Worm (Caenorhabditis elegans): Measurements from ENCODE around the gene F09A5.2.
A peak's percentile ranks its signal among the peaks of the same experiment; 100 is the strongest.

The F09A5.2 gene

ce11 chrX:13171206-13171605 is 36.3 kb downstream of the F09A5.2 start (continued):
- TF ChIP-seq mef-2 (tag; optimal IDR thresholded peaks at IDR 0.05) (no peak), fkh-4 (tag; optimal IDR thresholded peaks at IDR 0.05; ENCODE audit: borderline replicate concordance) (no peak), lin-39 (tag; optimal IDR thresholded peaks at IDR 0.05) (no peak), nhr-12 (tag; optimal IDR thresholded peaks at IDR 0.05) (no peak), fkh-8 (tag; optimal IDR thresholded peaks at IDR 0.05) (peak; percentile 61), Y116A8C.19 (tag; optimal IDR thresholded peaks at IDR 0.05; ENCODE audit: borderline replicate concordance) (no peak), grh-1 (GFP tag; IDR thresholded peaks at IDR 0.05) (no peak), unc-86 (tag; optimal IDR thresholded peaks at IDR 0.05) (peak; percentile 63), ceh-8 (GFP tag; optimal IDR thresholded peaks at IDR 0.05) (no peak), alr-1 (tag; optimal IDR thresholded peaks at IDR 0.05; ENCODE audit: borderline replicate concordance) (no peak), jun-1 (tag; optimal IDR thresholded peaks at IDR 0.05) (no peak), egl-13 (tag; optimal IDR thresholded peaks at IDR 0.05) (peak; percentile 12), efl-1 (optimal IDR thresholded peaks at IDR 0.05) (no peak), efl-1 (GFP tag; optimal IDR thresholded peaks at IDR 0.05 in 1 of 2) (no peak), efl-3 (GFP tag; optimal IDR thresholded peaks at IDR 0.05) (no peak), sup-37 (GFP tag; optimal IDR thresholded peaks at IDR 0.05) (no peak), F16B12.6 (tag; optimal IDR thresholded peaks at IDR 0.05) (no peak), egl-27 (tag; optimal IDR thresholded peaks at IDR 0.05) (no peak), lin-15B (tag; optimal IDR thresholded peaks at IDR 0.05) (no peak), ztf-4 (tag; optimal IDR thresholded peaks at IDR 0.05) (no peak), ceh-82 (tag; optimal IDR thresholded peaks at IDR 0.05) (peak in 1 of 3 experiments; percentile 45), ceh-63 (GFP tag; optimal IDR thresholded peaks at IDR 0.05) (no peak), skn-1 (tag; optimal IDR thresholded peaks at IDR 0.05) (no peak), zip-4 (GFP tag; optimal IDR thresholded peaks at IDR 0.05) (no peak), unc-62 (GFP tag; optimal IDR thresholded peaks at IDR 0.05) (no peak), rnt-1 (tag; optimal IDR thresholded peaks at IDR 0.05) (no peak), hpl-2 (GFP tag; optimal IDR thresholded peaks at IDR 0.05) (no peak), zag-1 (tag; optimal IDR thresholded peaks at IDR 0.05) (no peak), isw-1 (GFP tag; IDR thresholded peaks at IDR 0.05) (no peak), blmp-1 (tag; optimal IDR thresholded peaks at IDR 0.05) (no peak), nhr-11 (tag; optimal IDR thresholded peaks at IDR 0.05) (no peak), ces-1 (GFP tag; optimal IDR thresholded peaks at IDR 0.05) (no peak), aha-1 (tag; optimal IDR thresholded peaks at IDR 0.05) (no peak), pag-3 (tag; optimal IDR thresholded peaks at IDR 0.05; ENCODE audit: borderline replicate concordance, insufficient read depth) (no peak), lin-14 (GFP tag; optimal IDR thresholded peaks at IDR 0.05) (peak; percentile 69), snu-23 (GFP tag; optimal IDR thresholded peaks at IDR 0.05) (peak; percentile 43), xbp-1 (tag; optimal IDR thresholded peaks at IDR 0.05) (no peak), nhr-84 (tag; optimal IDR thresholded peaks at IDR 0.05) (no peak), irx-1 (tag; optimal IDR thresholded peaks at IDR 0.05) (no peak), mab-9 (GFP tag; IDR thresholded peaks at IDR 0.05) (no peak), nhr-19 (GFP tag; conservative IDR thresholded peaks at IDR 0.05) (no peak; the same call in 1 of the 2 replicates), aly-2 (tag; optimal IDR thresholded peaks at IDR 0.05) (no peak), lin-13 (GFP tag; optimal IDR thresholded peaks at IDR 0.05) (no peak), vab-15 (tag; optimal IDR thresholded peaks at IDR 0.05) (no peak), C34B4.2 (tag; optimal IDR thresholded peaks at IDR 0.05) (no peak), dsc-1 (tag; optimal IDR thresholded peaks at IDR 0.05) (peak; percentile 34), nhr-47 (tag; optimal IDR thresholded peaks at IDR 0.05) (peak; percentile 24), lin-35 (GFP tag; optimal IDR thresholded peaks at IDR 0.05) (no peak), mep-1 (tag; optimal IDR thresholded peaks at IDR 0.05) (no peak), ets-5 (GFP tag; IDR thresholded peaks at IDR 0.05) (no peak), elt-3 (tag; optimal IDR thresholded peaks at IDR 0.05) (no peak), sptf-1 (tag; optimal IDR thresholded peaks at IDR 0.05) (no peak)

Data from whole organism, L1 larva.